Fruit fly (Drosophila melanogaster) whole organism, embryonic: ENCODE data around the gene slmo.

Source experiments
- Bgb ChIP-seq: fragments of 200-800 bp; sonication (Bioruptor generic); IDR thresholded peaks from 2 replicates; pipeline ENCODE4 v1.3.6; 2022; ENCODE audit warnings: missing biosample characterization, missing genetic modification characterization; ENCODE audit not compliant: partially characterized antibody
- Bteb2 ChIP-seq: fragments of 200-800 bp; sonication (Bioruptor generic); optimal IDR thresholded peaks from 2 replicates; lab custom pipeline; 2016; ENCODE audit warnings: missing biosample characterization, missing genetic modification characterization
- CG10209 ChIP-seq: fragments of 200-800 bp; sonication (Bioruptor generic); optimal IDR thresholded peaks from 3 replicates; lab custom pipeline; 2017; ENCODE audit warnings: missing biosample characterization, mild to moderate bottlenecking, missing genetic modification characterization, missing genetic modification reagents
- CG11504 ChIP-seq: fragments of 200-800 bp; sonication (Bioruptor generic); optimal IDR thresholded peaks from 3 replicates; lab custom pipeline; 2019; ENCODE audit warnings: missing biosample characterization, mild to moderate bottlenecking, missing genetic modification characterization, moderate library complexity
- CG12769 ChIP-seq: fragments of 200-800 bp; sonication (Bioruptor generic); optimal IDR thresholded peaks from 2 replicates; lab custom pipeline; 2019; ENCODE audit warnings: missing biosample characterization, mild to moderate bottlenecking, missing genetic modification characterization, moderate library complexity
- CG13296 ChIP-seq: fragments of 200-800 bp; sonication (Bioruptor generic); optimal IDR thresholded peaks from 3 replicates; lab custom pipeline; 2018; ENCODE audit warnings: missing biosample characterization, mild to moderate bottlenecking, missing genetic modification characterization
- CG14014 ChIP-seq: fragments of 200-800 bp; sonication (Bioruptor generic); IDR thresholded peaks from 2 replicates; pipeline ENCODE4 v1.3.6; 2022; ENCODE audit warnings: missing biosample characterization, missing genetic modification characterization
- CG15601 ChIP-seq: fragments of 200-800 bp; sonication (Bioruptor generic); optimal IDR thresholded peaks from 3 replicates; lab custom pipeline; 2019; ENCODE audit warnings: missing biosample characterization, mild to moderate bottlenecking, missing genetic modification characterization, moderate library complexity
- CG17385 ChIP-seq: fragments of 200-800 bp; sonication (Bioruptor generic); optimal IDR thresholded peaks from 3 replicates; lab custom pipeline; 2018; ENCODE audit warnings: missing biosample characterization, mild to moderate bottlenecking, missing genetic modification characterization
- CG1792 ChIP-seq: fragments of 200-800 bp; sonication (Bioruptor generic); optimal IDR thresholded peaks from 2 replicates; lab custom pipeline; 2016; ENCODE audit warnings: missing biosample characterization, missing genetic modification characterization
- CG2120 ChIP-seq: fragments of 200-800 bp; sonication (Bioruptor generic); optimal IDR thresholded peaks from 3 replicates; lab custom pipeline; 2016; ENCODE audit warnings: missing biosample characterization, missing genetic modification characterization
- CG2129 ChIP-seq: fragments of 200-800 bp; sonication (Bioruptor generic); IDR thresholded peaks from 2 replicates; pipeline ENCODE4 v1.3.6; 2022; ENCODE audit warnings: missing biosample characterization, missing genetic modification characterization; ENCODE audit not compliant: partially characterized antibody
- CG2712 ChIP-seq: fragments of 200-800 bp; optimal IDR thresholded peaks from 3 replicates; lab custom pipeline; 2019; ENCODE audit warnings: missing biosample characterization, mild to moderate bottlenecking, missing genetic modification characterization, moderate library complexity
- CG2889 ChIP-seq: fragments of 200-800 bp; sonication (Bioruptor generic); IDR thresholded peaks from 3 replicates; pipeline ENCODE4 v1.3.6; 2022; ENCODE audit warnings: missing biosample characterization, missing genetic modification characterization
- CG30403 ChIP-seq: fragments of 200-800 bp; sonication (Bioruptor generic); optimal IDR thresholded peaks from 3 replicates; lab custom pipeline; 2016; ENCODE audit warnings: missing biosample characterization, missing genetic modification characterization
- CG4360 ChIP-seq: fragments of 200-800 bp; sonication (Bioruptor generic); IDR thresholded peaks from 2 replicates; pipeline ENCODE4 v1.3.6; 2022; ENCODE audit warnings: missing biosample characterization, missing genetic modification characterization
- CG6683 ChIP-seq: fragments of 200-800 bp; sonication (Bioruptor generic); optimal IDR thresholded peaks from 2 replicates; lab custom pipeline; 2017; ENCODE audit warnings: missing biosample characterization, mild to moderate bottlenecking, missing genetic modification characterization, missing genetic modification reagents
- CG6689 ChIP-seq: fragments of 200-800 bp; sonication (Bioruptor generic); IDR thresholded peaks from 2 replicates; pipeline ENCODE4 v1.3.6; 2022; ENCODE audit warnings: missing biosample characterization, missing genetic modification characterization
- CG6765 ChIP-seq: fragments of 200-800 bp; sonication (Bioruptor generic); optimal IDR thresholded peaks from 3 replicates; lab custom pipeline; 2017; ENCODE audit warnings: missing biosample characterization, mild to moderate bottlenecking, missing genetic modification characterization
- CG7963 ChIP-seq: fragments of 200-800 bp; sonication (Bioruptor generic); IDR thresholded peaks from 3 replicates; pipeline ENCODE4 v1.3.6; 2022; ENCODE audit warnings: missing biosample characterization, missing genetic modification characterization; ENCODE audit not compliant: partially characterized antibody
- CG8290 ChIP-seq, 3 experiments: fragments of 200-800 bp; sonication (Bioruptor generic); optimal IDR thresholded peaks; 2 replicates each; lab custom pipeline; 2016 to 2019; ENCODE audit warnings: missing biosample characterization in 3 of 3, missing genetic modification characterization in 3 of 3, mild to moderate bottlenecking in 2 of 3, moderate library complexity in 1 of 3
- D ChIP-seq, 2 experiments: fragments of 200-800 bp in 1 of 2; fragments of >200 bp in 1 of 2; sonication (Bioruptor generic) in 1 of 2; optimal IDR thresholded peaks; 2 replicates in 1 of 2; 3 replicates in 1 of 2; lab custom pipeline; 2017; ENCODE audit warnings: mild to moderate bottlenecking in 1 of 2, missing biosample characterization in 1 of 2, missing genetic modification characterization in 1 of 2, missing genetic modification reagents in 1 of 2
- E2f1 ChIP-seq: fragments of 200-800 bp; sonication (Bioruptor generic); IDR thresholded peaks from 2 replicates; pipeline ENCODE4 v1.3.6; 2022; ENCODE audit warnings: missing biosample characterization, missing genetic modification characterization
- ERR ChIP-seq: fragments of 200-800 bp; sonication (Bioruptor generic); optimal IDR thresholded peaks from 2 replicates; lab custom pipeline; 2016; ENCODE audit warnings: missing biosample characterization, missing genetic modification characterization
- Hand ChIP-seq: fragments of 200-800 bp; sonication (Bioruptor generic); optimal IDR thresholded peaks from 2 replicates; lab custom pipeline; 2017; ENCODE audit warnings: mild to moderate bottlenecking, missing biosample characterization, missing genetic modification reagents, missing genetic modification characterization
- Hr78 ChIP-seq, 2 experiments: fragments of 200-800 bp in 1 of 2; fragments of >200 bp in 1 of 2; sonication (Bioruptor generic) in 1 of 2; optimal IDR thresholded peaks; 2 replicates each; lab custom pipeline; 2017 to 2019; ENCODE audit warnings: missing biosample characterization in 2 of 2, missing genetic modification characterization in 2 of 2, mild to moderate bottlenecking in 1 of 2, moderate library complexity in 1 of 2
- Lhr ChIP-seq: fragments of 200-800 bp; sonication (Bioruptor generic); optimal IDR thresholded peaks from 3 replicates; lab custom pipeline; 2017; ENCODE audit warnings: mild to moderate bottlenecking, missing biosample characterization, missing genetic modification reagents, missing genetic modification characterization
- MTF-1 ChIP-seq: fragments of 200-800 bp; sonication (Bioruptor generic); optimal IDR thresholded peaks from 2 replicates; lab custom pipeline; 2018; ENCODE audit warnings: missing biosample characterization, mild to moderate bottlenecking, missing genetic modification characterization, borderline replicate concordance
- Oaz ChIP-seq: fragments of 200-800 bp; sonication (Bioruptor generic); IDR thresholded peaks from 2 replicates; pipeline ENCODE4 v1.3.6; 2022; ENCODE audit warnings: missing biosample characterization, missing genetic modification characterization
- Opbp ChIP-seq: fragments of 200-800 bp; sonication (Bioruptor generic); IDR thresholded peaks from 3 replicates; pipeline ENCODE4 v1.3.6; 2022; ENCODE audit warnings: missing biosample characterization, missing genetic modification characterization; ENCODE audit not compliant: partially characterized antibody
- Scr ChIP-seq: fragments of 200-800 bp; sonication (Bioruptor generic); IDR thresholded peaks from 2 replicates; pipeline ENCODE4 v1.3.6; 2022; ENCODE audit warnings: missing biosample characterization, missing genetic modification characterization; ENCODE audit not compliant: partially characterized antibody
- cas ChIP-seq: fragments of 200-800 bp; sonication (Bioruptor generic); IDR thresholded peaks from 2 replicates; pipeline ENCODE4 v1.3.6; 2022; ENCODE audit warnings: missing biosample characterization, missing genetic modification characterization
- chn ChIP-seq: fragments of 200-800 bp; sonication (Bioruptor generic); optimal IDR thresholded peaks from 2 replicates; lab custom pipeline; 2016; ENCODE audit warnings: missing biosample characterization, missing genetic modification characterization
- crc ChIP-seq: fragments of 200-800 bp; sonication (Bioruptor generic); optimal IDR thresholded peaks from 2 replicates; lab custom pipeline; 2016; ENCODE audit warnings: missing biosample characterization, missing genetic modification characterization
- ems ChIP-seq: fragments of 200-800 bp; sonication (Bioruptor generic); optimal IDR thresholded peaks from 3 replicates; lab custom pipeline; 2016; ENCODE audit warnings: missing biosample characterization, missing genetic modification characterization
- gro ChIP-seq: fragments of 200-800 bp; sonication (Bioruptor generic); optimal IDR thresholded peaks from 2 replicates; lab custom pipeline; 2016; ENCODE audit warnings: missing biosample characterization, missing genetic modification characterization
- hb ChIP-seq: fragments of 200-800 bp; sonication (Bioruptor generic); IDR thresholded peaks from 3 replicates; pipeline ENCODE4 v1.3.6; 2022; ENCODE audit warnings: missing biosample characterization, missing genetic modification characterization; ENCODE audit not compliant: partially characterized antibody
- lilli ChIP-seq: fragments of 200-800 bp; sonication (Bioruptor generic); optimal IDR thresholded peaks from 3 replicates; lab custom pipeline; 2016; ENCODE audit warnings: missing biosample characterization, missing genetic modification characterization
- nerfin-1 ChIP-seq: fragments of 200-800 bp; sonication (Bioruptor generic); optimal IDR thresholded peaks from 3 replicates; lab custom pipeline; 2019; ENCODE audit warnings: missing biosample characterization, mild to moderate bottlenecking, missing genetic modification characterization, moderate library complexity
- pb ChIP-seq: fragments of 200-800 bp; sonication (Bioruptor generic); optimal IDR thresholded peaks from 3 replicates; lab custom pipeline; 2016; ENCODE audit warnings: missing biosample characterization, missing genetic modification characterization
- pho ChIP-seq: fragments of 200-800 bp; sonication (Bioruptor generic); optimal IDR thresholded peaks from 2 replicates; lab custom pipeline; 2016; ENCODE audit warnings: missing biosample characterization, missing genetic modification characterization
- ranshi ChIP-seq: fragments of 200-800 bp; sonication (Bioruptor generic); IDR thresholded peaks from 2 replicates; pipeline ENCODE4 v1.3.6; 2022; ENCODE audit warnings: missing biosample characterization, missing genetic modification characterization
- sc ChIP-seq, 3 experiments: fragments of >200 bp in 2 of 3; fragments of 200-800 bp in 1 of 3; sonication (Bioruptor generic) in 1 of 3; optimal IDR thresholded peaks; 2 replicates in 2 of 3; 3 replicates in 1 of 3; lab custom pipeline; 2017; ENCODE audit warnings: mild to moderate bottlenecking in 1 of 3, missing biosample characterization in 1 of 3, missing genetic modification characterization in 1 of 3, missing genetic modification reagents in 1 of 3
- sens ChIP-seq: fragments of 200-800 bp; sonication (Bioruptor generic); peaks from one replicate; lab custom pipeline; 2016; ENCODE audit warnings: missing biosample characterization, missing genetic modification characterization
- slp2 ChIP-seq: fragments of 200-800 bp; sonication (Bioruptor generic); optimal IDR thresholded peaks from 2 replicates; lab custom pipeline; 2016; ENCODE audit warnings: missing biosample characterization, missing genetic modification characterization
- sqz ChIP-seq: fragments of 200-800 bp; sonication (Bioruptor generic); optimal IDR thresholded peaks from 3 replicates; lab custom pipeline; 2018; ENCODE audit warnings: missing biosample characterization, mild to moderate bottlenecking, missing genetic modification characterization
- vvl ChIP-seq: fragments of 200-800 bp; sonication (Bioruptor generic); IDR thresholded peaks from 2 replicates; pipeline ENCODE4 v1.3.6; 2022; ENCODE audit warnings: missing biosample characterization, missing genetic modification characterization
- zen2 ChIP-seq: fragments of 200-800 bp; sonication (Bioruptor generic); IDR thresholded peaks from 3 replicates; pipeline ENCODE4 v1.3.6; 2022; ENCODE audit warnings: missing biosample characterization, missing genetic modification characterization; ENCODE audit not compliant: partially characterized antibody

Gene slmo

dm6 chr2L:5999247-5999646 lies 49.3 kb downstream of the slmo start, which contains the start of gene Kdm5 (continued):
- TF ChIP-seq zen2 = no peak
- TF ChIP-seq ems (GFP tag; lab: Kevin White, UChicago) = no peak
- TF ChIP-seq sc (optimal IDR thresholded peaks at IDR 0.05; lab: Kevin White, UChicago) = no peak
- no peak for TF ChIP-seq sc (GFP tag; optimal IDR thresholded peaks at IDR 0.05; lab: Kevin White, UChicago)
- no peak for TF ChIP-seq hb
- no peak for TF ChIP-seq CG6683 (GFP tag; lab: Kevin White, UChicago)
- TF ChIP-seq CG15601 = peak; percentile 1
- peak; percentile 4 for TF ChIP-seq CG30403 (GFP tag; lab: Kevin White, UChicago)
- no peak for TF ChIP-seq CG7963
- no peak for TF ChIP-seq Bteb2 (GFP tag; lab: Kevin White, UChicago)
- no peak for TF ChIP-seq CG2129 (GFP tag; lab: Robert Waterston, UW)
- no peak for TF ChIP-seq CG10209 (GFP tag; lab: Kevin White, UChicago)
- peak; percentile 13 for TF ChIP-seq lilli (GFP tag; lab: Kevin White, UChicago)
- no peak for TF ChIP-seq CG8290 (GFP tag; optimal IDR thresholded peaks at IDR 0.05; lab: Kevin White, UChicago)
- TF ChIP-seq CG8290 (tag; optimal IDR thresholded peaks at IDR 0.05; lab: Kevin White, UChicago) = no peak
- TF ChIP-seq Hand (GFP tag; lab: Kevin White, UChicago) = no peak
- TF ChIP-seq CG12769 (tag; lab: Kevin White, UChicago) = no peak
- TF ChIP-seq slp2 (GFP tag; lab: Kevin White, UChicago) = no peak
- TF ChIP-seq Opbp (GFP tag; lab: Robert Waterston, UW) = no peak; the same call in 2 of the 3 replicates
- TF ChIP-seq nerfin-1 (tag; lab: Kevin White, UChicago) = no peak
- peak; percentile 22 for TF ChIP-seq gro (GFP tag; lab: Kevin White, UChicago)
- 0 out of 2 replicates have a peak, but pooled peaks have one; percentile 14 for TF ChIP-seq CG6689 (GFP tag; lab: Robert Waterston, UW)
- TF ChIP-seq CG2712 (tag; lab: Kevin White, UChicago) = peak; percentile 24
- peak; percentile 46 for TF ChIP-seq pb (GFP tag; lab: Kevin White, UChicago)
- TF ChIP-seq vvl (GFP tag; lab: Robert Waterston, UW) = peak; percentile 61
- TF ChIP-seq Bgb (GFP tag; lab: Robert Waterston, UW) = peak; percentile 32; the same call in 1 of the 2 replicates
- TF ChIP-seq MTF-1 = peak; percentile 30
- TF ChIP-seq ERR (GFP tag; lab: Kevin White, UChicago) = no peak
- TF ChIP-seq CG14014 (GFP tag; lab: Robert Waterston, UW) = 0 out of 2 replicates have a peak, but pooled peaks have one; percentile 7
- peak; percentile 3 for TF ChIP-seq sqz (GFP tag; lab: Kevin White, UChicago)
- TF ChIP-seq CG13296 (GFP tag; lab: Kevin White, UChicago) = no peak
- TF ChIP-seq cas (GFP tag; lab: Robert Waterston, UW) = no peak
- no peak for TF ChIP-seq CG4360 (GFP tag; lab: Robert Waterston, UW)
- 0 out of 2 replicates have a peak, but pooled peaks have one; percentile 26 for TF ChIP-seq E2f1 (GFP tag; lab: Robert Waterston, UW)
- peak; percentile 37 for TF ChIP-seq CG11504
- TF ChIP-seq Hr78 (GFP tag; optimal IDR thresholded peaks at IDR 0.05; lab: Kevin White, UChicago) = peak in 1 of 2 experiments; percentile 80
- TF ChIP-seq Lhr (GFP tag; lab: Kevin White, UChicago) = peak; percentile 60
- peak; percentile 55 for TF ChIP-seq CG6765 (GFP tag; lab: Kevin White, UChicago)
- TF ChIP-seq CG2120 = peak; percentile 61
- TF ChIP-seq Scr (GFP tag; lab: Robert Waterston, UW) = peak; percentile 34
- TF ChIP-seq D (optimal IDR thresholded peaks at IDR 0.05; lab: Kevin White, UChicago) = peak; percentile 24
- TF ChIP-seq D (GFP tag; optimal IDR thresholded peaks at IDR 0.05; lab: Kevin White, UChicago) = no peak
- TF ChIP-seq ranshi = peak; percentile 43; the same call in 1 of the 2 replicates
- no peak for TF ChIP-seq crc (GFP tag; lab: Kevin White, UChicago)
- peak; percentile 42 for TF ChIP-seq pho (GFP tag; lab: Kevin White, UChicago)
- TF ChIP-seq CG2889 = no peak
- TF ChIP-seq CG17385 (GFP tag; lab: Kevin White, UChicago) = no peak
- TF ChIP-seq sens = peak; percentile 53
- TF ChIP-seq Oaz (GFP tag; lab: Robert Waterston, UW) = no peak
- TF ChIP-seq chn = peak; percentile 28
- TF ChIP-seq CG1792 (GFP tag; lab: Kevin White, UChicago) = no peak
